Fruit fly (Drosophila melanogaster) whole organism, embryonic: ENCODE data around the gene CG3632.
A peak's percentile ranks its signal among the peaks of the same experiment; 100 is the strongest.

ENCODE experiments used
- BEAF-32 ChIP-seq: fragments of 200-800 bp; sonication (Bioruptor generic); optimal IDR thresholded peaks from 3 replicates; lab custom pipeline; 2017; ENCODE audit warnings: missing biosample characterization, missing genetic modification characterization, mild to moderate bottlenecking, moderate library complexity, missing genetic modification reagents
- CG11456 ChIP-seq: fragments of 200-800 bp; sonication (Bioruptor generic); IDR thresholded peaks from 3 replicates; pipeline ENCODE4 v1.3.6; 2022; ENCODE audit warnings: missing biosample characterization, missing genetic modification characterization
- CG13123 ChIP-seq: fragments of 200-800 bp; sonication (Bioruptor generic); optimal IDR thresholded peaks from 2 replicates; lab custom pipeline; 2016; ENCODE audit warnings: missing biosample characterization, missing genetic modification characterization
- CG13424 ChIP-seq: fragments of 200-800 bp; sonication (Bioruptor generic); optimal IDR thresholded peaks from 2 replicates; lab custom pipeline; 2019; ENCODE audit warnings: missing biosample characterization, mild to moderate bottlenecking, missing genetic modification characterization, moderate library complexity
- CG14050 ChIP-seq: fragments of 200-800 bp; sonication (Bioruptor generic); IDR thresholded peaks from 3 replicates; pipeline ENCODE4 v1.3.6; 2022; ENCODE audit warnings: missing biosample characterization, missing genetic modification characterization
- CG15514 ChIP-seq: fragments of 200-800 bp; sonication (Bioruptor generic); optimal IDR thresholded peaks from 3 replicates; lab custom pipeline; 2017; ENCODE audit warnings: missing biosample characterization, missing genetic modification characterization, mild to moderate bottlenecking, moderate library complexity, missing genetic modification reagents
- CG1647 ChIP-seq: fragments of 200-800 bp; sonication (Bioruptor generic); optimal IDR thresholded peaks from 3 replicates; lab custom pipeline; 2016; ENCODE audit warnings: missing biosample characterization, missing genetic modification characterization
- CG2678 ChIP-seq: fragments of 200-800 bp; sonication (Bioruptor generic); optimal IDR thresholded peaks from 3 replicates; lab custom pipeline; 2019; ENCODE audit warnings: missing biosample characterization, mild to moderate bottlenecking, missing genetic modification characterization, moderate library complexity
- CG2712 ChIP-seq: fragments of 200-800 bp; optimal IDR thresholded peaks from 3 replicates; lab custom pipeline; 2019; ENCODE audit warnings: missing biosample characterization, mild to moderate bottlenecking, missing genetic modification characterization, moderate library complexity
- CG31388 ChIP-seq: fragments of 200-800 bp; sonication (Bioruptor generic); optimal IDR thresholded peaks from 2 replicates; lab custom pipeline; 2016; ENCODE audit warnings: missing biosample characterization, missing genetic modification characterization
- CG4820 ChIP-seq: fragments of 200-800 bp; sonication (Bioruptor generic); optimal IDR thresholded peaks from 3 replicates; lab custom pipeline; 2016; ENCODE audit warnings: missing biosample characterization, missing genetic modification characterization
- CG6175 ChIP-seq: fragments of 200-800 bp; sonication (Bioruptor generic); IDR thresholded peaks from 3 replicates; pipeline ENCODE4 v1.3.6; 2022; ENCODE audit warnings: missing biosample characterization, missing genetic modification characterization
- CG6683 ChIP-seq: fragments of 200-800 bp; sonication (Bioruptor generic); optimal IDR thresholded peaks from 2 replicates; lab custom pipeline; 2017; ENCODE audit warnings: missing biosample characterization, mild to moderate bottlenecking, missing genetic modification characterization, missing genetic modification reagents
- CG7786 ChIP-seq: fragments of 200-800 bp; sonication (Bioruptor generic); optimal IDR thresholded peaks from 2 replicates; lab custom pipeline; 2016; ENCODE audit warnings: missing biosample characterization, missing genetic modification characterization
- CG7839 ChIP-seq: fragments of 200-800 bp; sonication (Bioruptor generic); optimal IDR thresholded peaks from 3 replicates; lab custom pipeline; 2018; ENCODE audit warnings: missing biosample characterization, mild to moderate bottlenecking, missing genetic modification characterization, moderate library complexity
- CG7963 ChIP-seq: fragments of 200-800 bp; sonication (Bioruptor generic); IDR thresholded peaks from 3 replicates; pipeline ENCODE4 v1.3.6; 2022; ENCODE audit warnings: missing biosample characterization, missing genetic modification characterization; ENCODE audit not compliant: partially characterized antibody
- CG8089 ChIP-seq: fragments of 200-800 bp; sonication (Bioruptor generic); optimal IDR thresholded peaks from 3 replicates; lab custom pipeline; 2016; ENCODE audit warnings: missing biosample characterization, missing genetic modification characterization
- CG9215 ChIP-seq: fragments of 200-800 bp; sonication (Bioruptor generic); IDR thresholded peaks from 2 replicates; pipeline ENCODE4 v1.3.6; 2022; ENCODE audit warnings: missing biosample characterization, missing genetic modification characterization
- CG9797 ChIP-seq: fragments of 200-800 bp; sonication (Bioruptor generic); optimal IDR thresholded peaks from 3 replicates; lab custom pipeline; 2018; ENCODE audit warnings: missing biosample characterization, mild to moderate bottlenecking, missing genetic modification characterization
- Dad ChIP-seq: fragments of 200-800 bp; sonication (Bioruptor generic); optimal IDR thresholded peaks from 3 replicates; lab custom pipeline; 2016; ENCODE audit warnings: missing biosample characterization, missing genetic modification characterization
- Dll ChIP-seq: fragments of 200-800 bp; sonication (Bioruptor generic); IDR thresholded peaks from 4 replicates; pipeline ENCODE4 v1.3.6; 2022; ENCODE audit warnings: missing biosample characterization, missing genetic modification characterization; ENCODE audit not compliant: partially characterized antibody
- Dp ChIP-seq: fragments of 200-800 bp; sonication (Bioruptor generic); optimal IDR thresholded peaks from 2 replicates; lab custom pipeline; 2018; ENCODE audit warnings: missing biosample characterization, mild to moderate bottlenecking, missing genetic modification characterization, moderate library complexity
- E2f2 ChIP-seq: fragments of 200-800 bp; sonication (Bioruptor generic); IDR thresholded peaks from 2 replicates; pipeline ENCODE4 v1.3.6; 2022; ENCODE audit warnings: missing biosample characterization, missing genetic modification characterization
- Eip74EF ChIP-seq, 2 experiments: fragments of 200-800 bp in 1 of 2; fragments of >200 bp in 1 of 2; sonication (Bioruptor generic) in 1 of 2; optimal IDR thresholded peaks; 2 replicates each; lab custom pipeline; 2017 to 2019; ENCODE audit warnings: missing biosample characterization in 2 of 2, missing genetic modification characterization in 2 of 2, mild to moderate bottlenecking in 1 of 2, moderate library complexity in 1 of 2
- HLH54F ChIP-seq: fragments of 200-800 bp; sonication (Bioruptor generic); optimal IDR thresholded peaks from 3 replicates; lab custom pipeline; 2016; ENCODE audit warnings: missing biosample characterization, missing genetic modification characterization
- Hr51 ChIP-seq, 2 experiments: fragments of 200-800 bp; sonication (Bioruptor generic); optimal IDR thresholded peaks; 2 replicates in 1 of 2; 3 replicates in 1 of 2; lab custom pipeline; 2016 to 2018; ENCODE audit warnings: missing biosample characterization in 2 of 2, missing genetic modification characterization in 2 of 2, mild to moderate bottlenecking in 1 of 2, moderate library complexity in 1 of 2
- Kr ChIP-seq: fragments of 200-800 bp; sonication (Bioruptor generic); optimal IDR thresholded peaks from 2 replicates; lab custom pipeline; 2017; ENCODE audit warnings: missing biosample characterization, mild to moderate bottlenecking, missing genetic modification characterization
- Max ChIP-seq: fragments of 200-800 bp; sonication (Bioruptor generic); optimal IDR thresholded peaks from 2 replicates; lab custom pipeline; 2016; ENCODE audit warnings: missing biosample characterization, mild to moderate bottlenecking, missing genetic modification characterization
- Med ChIP-seq: fragments of 200-800 bp; sonication (Bioruptor generic); peaks from one replicate; lab custom pipeline; 2016; ENCODE audit warnings: missing biosample characterization, missing genetic modification characterization, mild to moderate bottlenecking, inconsistent platforms, moderate library complexity
- Mrtf ChIP-seq: fragments of 200-800 bp; sonication (Bioruptor generic); IDR thresholded peaks from 3 replicates; pipeline ENCODE4 v1.3.6; 2022; ENCODE audit warnings: missing biosample characterization, missing genetic modification characterization
- Six4 ChIP-seq: fragments of 200-800 bp; sonication (Bioruptor generic); optimal IDR thresholded peaks from 2 replicates; lab custom pipeline; 2016; ENCODE audit warnings: missing biosample characterization, missing genetic modification characterization
- Sry-β ChIP-seq: fragments of 200-800 bp; sonication (Bioruptor generic); optimal IDR thresholded peaks from 2 replicates; lab custom pipeline; 2018; ENCODE audit warnings: missing biosample characterization, mild to moderate bottlenecking, missing genetic modification characterization, moderate library complexity
- YL-1 ChIP-seq: fragments of 200-800 bp; sonication (Bioruptor generic); optimal IDR thresholded peaks from 3 replicates; lab custom pipeline; 2017; ENCODE audit warnings: missing biosample characterization, mild to moderate bottlenecking, missing genetic modification characterization
- bbx ChIP-seq: fragments of 200-800 bp; sonication (Bioruptor generic); IDR thresholded peaks from 2 replicates; pipeline ENCODE4 v1.3.6; 2022; ENCODE audit warnings: missing biosample characterization, missing genetic modification characterization; ENCODE audit not compliant: partially characterized antibody
- br ChIP-seq: fragments of >200 bp; optimal IDR thresholded peaks from 2 replicates; lab custom pipeline; 2017
- cas ChIP-seq: fragments of 200-800 bp; sonication (Bioruptor generic); IDR thresholded peaks from 2 replicates; pipeline ENCODE4 v1.3.6; 2022; ENCODE audit warnings: missing biosample characterization, missing genetic modification characterization
- crc ChIP-seq: fragments of 200-800 bp; sonication (Bioruptor generic); optimal IDR thresholded peaks from 2 replicates; lab custom pipeline; 2016; ENCODE audit warnings: missing biosample characterization, missing genetic modification characterization
- dm ChIP-seq: fragments of 200-800 bp; sonication (Bioruptor generic); optimal IDR thresholded peaks from 3 replicates; lab custom pipeline; 2016; ENCODE audit warnings: missing biosample characterization, missing genetic modification characterization
- grau ChIP-seq: fragments of 200-800 bp; optimal IDR thresholded peaks from 3 replicates; lab custom pipeline; 2019; ENCODE audit warnings: missing biosample characterization, mild to moderate bottlenecking, missing genetic modification characterization, moderate library complexity
- ind ChIP-seq: fragments of 200-800 bp; sonication (Bioruptor generic); optimal IDR thresholded peaks from 3 replicates; lab custom pipeline; 2016; ENCODE audit warnings: missing biosample characterization, missing genetic modification characterization
- lola ChIP-seq, 3 experiments: fragments of >200 bp in 2 of 3; fragments of 200-800 bp in 1 of 3; sonication (Bioruptor generic) in 1 of 3; optimal IDR thresholded peaks; 2 replicates each; lab custom pipeline; 2017 to 2019; ENCODE audit warnings: missing biosample characterization in 3 of 3, missing genetic modification characterization in 3 of 3, mild to moderate bottlenecking in 1 of 3, moderate library complexity in 1 of 3
- sens ChIP-seq: fragments of 200-800 bp; sonication (Bioruptor generic); peaks from one replicate; lab custom pipeline; 2016; ENCODE audit warnings: missing biosample characterization, missing genetic modification characterization
- sim ChIP-seq: fragments of 200-800 bp; sonication (Bioruptor generic); IDR thresholded peaks from 2 replicates; pipeline ENCODE4 v1.3.6; 2022; ENCODE audit warnings: missing biosample characterization, missing genetic modification characterization
- sna ChIP-seq: fragments of 200-800 bp; sonication (Bioruptor generic); IDR thresholded peaks from 2 replicates; pipeline ENCODE4 v1.3.6; 2022; ENCODE audit warnings: missing biosample characterization, missing genetic modification characterization; ENCODE audit not compliant: partially characterized antibody
- sob ChIP-seq: fragments of 200-800 bp; sonication (Bioruptor generic); IDR thresholded peaks from 2 replicates; pipeline ENCODE4 v1.3.6; 2022; ENCODE audit warnings: missing biosample characterization, missing genetic modification characterization
- sr ChIP-seq: fragments of 200-800 bp; sonication (Bioruptor generic); IDR thresholded peaks from 3 replicates; pipeline ENCODE4 v1.3.6; 2022; ENCODE audit warnings: missing biosample characterization, missing genetic modification characterization
- tll ChIP-seq, 2 experiments: fragments of 200-800 bp in 1 of 2; fragments of >200 bp in 1 of 2; sonication (Bioruptor generic) in 1 of 2; optimal IDR thresholded peaks; 2 replicates each; lab custom pipeline; 2017 to 2019; ENCODE audit warnings: missing biosample characterization in 2 of 2, missing genetic modification characterization in 2 of 2, mild to moderate bottlenecking in 1 of 2, moderate library complexity in 1 of 2
- wor ChIP-seq: fragments of 200-800 bp; sonication (Bioruptor generic); IDR thresholded peaks from 2 replicates; pipeline ENCODE4 v1.3.6; 2022; ENCODE audit warnings: missing biosample characterization, missing genetic modification characterization
- yki ChIP-seq: fragments of >200 bp; optimal IDR thresholded peaks from 3 replicates; lab custom pipeline; 2018
- zf30C ChIP-seq: fragments of 200-800 bp; sonication (Bioruptor generic); optimal IDR thresholded peaks from 3 replicates; lab custom pipeline; 2018; ENCODE audit warnings: missing biosample characterization, mild to moderate bottlenecking, missing genetic modification characterization

The CG3632 gene

dm6 chrX:16277878-16278506 is 18.5 kb upstream of the CG3632 start, which contains the start of gene eas:
Gene eas (plus strand): TSS chrX:16278328.
- TF ChIP-seq sens (GFP tag; lab: Kevin White, UChicago) (peak; percentile 88), YL-1 (no peak), E2f2 (peak; percentile 81), Six4 (GFP tag; lab: Kevin White, UChicago) (no peak), sim (GFP tag; lab: Robert Waterston, UW) (no peak), CG7839 (tag; lab: Kevin White, UChicago) (no peak), HLH54F (GFP tag; lab: Kevin White, UChicago) (peak; percentile 1), CG7963 (GFP tag; lab: Robert Waterston, UW) (peak; percentile 72; the same call in 2 of the 3 replicates), Sry-β (GFP tag; lab: Kevin White, UChicago) (no peak), wor (GFP tag; lab: Robert Waterston, UW) (no peak), Eip74EF (GFP tag; optimal IDR thresholded peaks at IDR 0.05; lab: Kevin White, UChicago) (no peak), CG4820 (GFP tag; lab: Kevin White, UChicago) (no peak), CG1647 (GFP tag; lab: Kevin White, UChicago) (peak; percentile 5), CG11456 (GFP tag; lab: Robert Waterston, UW) (peak; percentile 53; the same call in 2 of the 3 replicates), CG9797 (GFP tag; lab: Kevin White, UChicago) (peak; percentile 88), CG2712 (peak; percentile 13), zf30C (GFP tag; lab: Kevin White, UChicago) (peak; percentile 4), Max (GFP tag; lab: Kevin White, UChicago) (peak; percentile 19), br (lab: Kevin White, UChicago) (no peak), CG6175 (GFP tag; lab: Robert Waterston, UW) (0 out of 3 replicates have a peak, but pooled peaks have one; percentile 36), BEAF-32 (peak; percentile 87), yki (lab: Kevin White, UChicago) (no peak), CG2678 (no peak), Kr (GFP tag; lab: Kevin White, UChicago) (no peak), Mrtf (GFP tag; lab: Robert Waterston, UW) (no peak), sna (GFP tag; lab: Robert Waterston, UW) (peak; percentile 41; the same call in 1 of the 2 replicates), Med (GFP tag; lab: Kevin White, UChicago) (peak; percentile 79), crc (GFP tag; lab: Kevin White, UChicago) (no peak), Hr51 (GFP tag; optimal IDR thresholded peaks at IDR 0.05; lab: Kevin White, UChicago) (peak in 1 of 2 experiments; percentile 5), Dad (GFP tag; lab: Kevin White, UChicago) (no peak), CG6683 (GFP tag; lab: Kevin White, UChicago) (no peak), dm (GFP tag; lab: Kevin White, UChicago) (no peak), CG8089 (GFP tag; lab: Kevin White, UChicago) (no peak), CG7786 (GFP tag; lab: Kevin White, UChicago) (peak; percentile 1), Dp (peak; percentile 75), ind (GFP tag; lab: Kevin White, UChicago) (peak; percentile 13), CG15514 (GFP tag; lab: Kevin White, UChicago) (peak; percentile 97), grau (tag; lab: Kevin White, UChicago) (no peak), CG14050 (no peak), sr (GFP tag; lab: Robert Waterston, UW) (no peak), CG13424 (tag; lab: Kevin White, UChicago) (no peak), CG13123 (GFP tag; lab: Kevin White, UChicago) (no peak), bbx (GFP tag; lab: Robert Waterston, UW) (peak; percentile 70), tll (GFP tag; optimal IDR thresholded peaks at IDR 0.05; lab: Kevin White, UChicago) (no peak), CG31388 (GFP tag; lab: Kevin White, UChicago) (no peak), sob (GFP tag; lab: Robert Waterston, UW) (no peak), lola (GFP tag; optimal IDR thresholded peaks at IDR 0.05; lab: Kevin White, UChicago) (peak in 1 of 3 experiments; percentile 50), CG9215 (GFP tag; lab: Robert Waterston, UW) (0 out of 2 replicates have a peak, but pooled peaks have one; percentile 21), cas (no peak), Dll (GFP tag; lab: Robert Waterston, UW) (peak; percentile 64)
